Fruit fly (Drosophila melanogaster) whole organism, embryonic: ENCODE measurements around the gene RpL28.

ENCODE experiments used
- Bteb2 ChIP-seq: fragments of 200-800 bp; sonication (Bioruptor generic); optimal IDR thresholded peaks from 2 replicates; lab custom pipeline; 2016; ENCODE audit warnings: missing biosample characterization, missing genetic modification characterization
- CG10267 ChIP-seq: fragments of 200-800 bp; sonication (Bioruptor generic); optimal IDR thresholded peaks from 2 replicates; lab custom pipeline; 2018; ENCODE audit warnings: missing biosample characterization, mild to moderate bottlenecking, missing genetic modification characterization, moderate library complexity
- CG10366 ChIP-seq: fragments of 200-800 bp; sonication (Bioruptor generic); IDR thresholded peaks from 2 replicates; pipeline ENCODE4 v1.3.6; 2022; ENCODE audit warnings: missing biosample characterization, missing genetic modification characterization
- CG10654 ChIP-seq: fragments of 200-800 bp; sonication (Bioruptor generic); optimal IDR thresholded peaks from 2 replicates; lab custom pipeline; 2016; ENCODE audit warnings: missing biosample characterization, missing genetic modification characterization
- CG12155 ChIP-seq: fragments of 200-800 bp; sonication (Bioruptor generic); optimal IDR thresholded peaks from 3 replicates; lab custom pipeline; 2016; ENCODE audit warnings: missing biosample characterization, missing genetic modification characterization
- CG12236 ChIP-seq: fragments of 200-800 bp; sonication (Bioruptor generic); optimal IDR thresholded peaks from 2 replicates; lab custom pipeline; 2016; ENCODE audit warnings: missing biosample characterization, missing genetic modification characterization
- CG12769 ChIP-seq: fragments of 200-800 bp; sonication (Bioruptor generic); optimal IDR thresholded peaks from 2 replicates; lab custom pipeline; 2019; ENCODE audit warnings: missing biosample characterization, mild to moderate bottlenecking, missing genetic modification characterization, moderate library complexity
- CG12942 ChIP-seq: fragments of 200-800 bp; sonication (Bioruptor generic); optimal IDR thresholded peaks from 3 replicates; lab custom pipeline; 2016; ENCODE audit warnings: missing biosample characterization, missing genetic modification characterization
- CG13894 ChIP-seq: fragments of 200-800 bp; sonication (Bioruptor generic); optimal IDR thresholded peaks from 3 replicates; lab custom pipeline; 2018; ENCODE audit warnings: missing biosample characterization, mild to moderate bottlenecking, missing genetic modification characterization, moderate library complexity
- CG16863 ChIP-seq: fragments of 200-800 bp; sonication (Bioruptor generic); optimal IDR thresholded peaks from 3 replicates; lab custom pipeline; 2016; ENCODE audit warnings: missing biosample characterization, missing genetic modification characterization
- CG2199 ChIP-seq: fragments of 200-800 bp; sonication (Bioruptor generic); IDR thresholded peaks from 3 replicates; pipeline ENCODE4 v1.3.6; 2022; ENCODE audit warnings: missing biosample characterization, missing genetic modification characterization
- CG2202 ChIP-seq: fragments of 200-800 bp; sonication (Bioruptor generic); optimal IDR thresholded peaks from 2 replicates; lab custom pipeline; 2018; ENCODE audit warnings: missing biosample characterization, mild to moderate bottlenecking, missing genetic modification characterization
- CG32767 ChIP-seq: fragments of 200-800 bp; sonication (Bioruptor generic); IDR thresholded peaks from 2 replicates; pipeline ENCODE4 v1.3.6; 2022; ENCODE audit warnings: missing biosample characterization, missing genetic modification characterization
- CG3407 ChIP-seq: fragments of 200-800 bp; sonication (Bioruptor generic); optimal IDR thresholded peaks from 2 replicates; lab custom pipeline; 2018; ENCODE audit warnings: missing biosample characterization, mild to moderate bottlenecking, missing genetic modification characterization
- CG3847 ChIP-seq: fragments of 200-800 bp; sonication (Bioruptor generic); IDR thresholded peaks from 2 replicates; pipeline ENCODE4 v1.3.6; 2022; ENCODE audit warnings: missing biosample characterization, missing genetic modification characterization
- CG42726 ChIP-seq: fragments of 200-800 bp; sonication (Bioruptor generic); IDR thresholded peaks from 2 replicates; pipeline ENCODE4 v1.3.6; 2022; ENCODE audit warnings: missing biosample characterization, missing genetic modification characterization; ENCODE audit not compliant: partially characterized antibody
- CG4854 ChIP-seq: fragments of 200-800 bp; sonication (Bioruptor generic); optimal IDR thresholded peaks from 2 replicates; lab custom pipeline; 2016; ENCODE audit warnings: missing biosample characterization, missing genetic modification characterization, inconsistent platforms
- CG6813 ChIP-seq: fragments of 200-800 bp; sonication (Bioruptor generic); optimal IDR thresholded peaks from 2 replicates; lab custom pipeline; 2017; ENCODE audit warnings: missing biosample characterization, missing genetic modification characterization, mild to moderate bottlenecking, moderate library complexity, missing genetic modification reagents
- CG7839 ChIP-seq: fragments of 200-800 bp; sonication (Bioruptor generic); optimal IDR thresholded peaks from 3 replicates; lab custom pipeline; 2018; ENCODE audit warnings: missing biosample characterization, mild to moderate bottlenecking, missing genetic modification characterization, moderate library complexity
- CTCF ChIP-seq: fragments of 200-800 bp; sonication (Bioruptor generic); optimal IDR thresholded peaks from 2 replicates; lab custom pipeline; 2017; ENCODE audit warnings: missing biosample characterization, mild to moderate bottlenecking, missing genetic modification characterization, moderate library complexity
- Chrac-16 ChIP-seq: fragments of 200-800 bp; sonication (Bioruptor generic); optimal IDR thresholded peaks from 3 replicates; lab custom pipeline; 2016; ENCODE audit warnings: missing biosample characterization, missing genetic modification characterization
- Dll ChIP-seq: fragments of 200-800 bp; sonication (Bioruptor generic); IDR thresholded peaks from 4 replicates; pipeline ENCODE4 v1.3.6; 2022; ENCODE audit warnings: missing biosample characterization, missing genetic modification characterization; ENCODE audit not compliant: partially characterized antibody
- E2f2 ChIP-seq: fragments of 200-800 bp; sonication (Bioruptor generic); IDR thresholded peaks from 2 replicates; pipeline ENCODE4 v1.3.6; 2022; ENCODE audit warnings: missing biosample characterization, missing genetic modification characterization
- H2.0 ChIP-seq: fragments of 200-800 bp; sonication (Bioruptor generic); IDR thresholded peaks from 2 replicates; pipeline ENCODE4 v1.3.6; 2022; ENCODE audit warnings: missing biosample characterization, missing genetic modification characterization
- HLH4C ChIP-seq: fragments of 200-800 bp; sonication (Bioruptor generic); IDR thresholded peaks from 3 replicates; pipeline ENCODE4 v1.3.6; 2022; ENCODE audit warnings: missing biosample characterization, missing genetic modification characterization; ENCODE audit not compliant: partially characterized antibody
- Mrtf ChIP-seq: fragments of 200-800 bp; sonication (Bioruptor generic); IDR thresholded peaks from 3 replicates; pipeline ENCODE4 v1.3.6; 2022; ENCODE audit warnings: missing biosample characterization, missing genetic modification characterization
- NK7.1 ChIP-seq: fragments of 200-800 bp; sonication (Bioruptor generic); optimal IDR thresholded peaks from 3 replicates; lab custom pipeline; 2016; ENCODE audit warnings: missing biosample characterization, missing genetic modification characterization
- Rfx ChIP-seq: fragments of 200-800 bp; sonication (Bioruptor generic); IDR thresholded peaks from 2 replicates; pipeline ENCODE4 v1.3.6; 2022; ENCODE audit warnings: missing biosample characterization, missing genetic modification characterization
- TFAM ChIP-seq: fragments of 200-800 bp; sonication (Bioruptor generic); optimal IDR thresholded peaks from 2 replicates; lab custom pipeline; 2017; ENCODE audit warnings: missing biosample characterization, missing genetic modification characterization, inconsistent platforms
- ac ChIP-seq: fragments of 200-800 bp; sonication (Bioruptor generic); optimal IDR thresholded peaks from 3 replicates; lab custom pipeline; 2017; ENCODE audit warnings: missing biosample characterization, mild to moderate bottlenecking, missing genetic modification characterization
- bigmax ChIP-seq: fragments of 200-800 bp; sonication (Bioruptor generic); optimal IDR thresholded peaks from 2 replicates; lab custom pipeline; 2018; ENCODE audit warnings: missing biosample characterization, mild to moderate bottlenecking, missing genetic modification characterization
- chn ChIP-seq: fragments of 200-800 bp; sonication (Bioruptor generic); optimal IDR thresholded peaks from 2 replicates; lab custom pipeline; 2016; ENCODE audit warnings: missing biosample characterization, missing genetic modification characterization
- fd3F ChIP-seq: fragments of 200-800 bp; sonication (Bioruptor generic); optimal IDR thresholded peaks from 2 replicates; lab custom pipeline; 2018; ENCODE audit warnings: missing biosample characterization, mild to moderate bottlenecking, missing genetic modification characterization, moderate library complexity
- fu2 ChIP-seq: fragments of 200-800 bp; sonication (Bioruptor generic); optimal IDR thresholded peaks from 2 replicates; lab custom pipeline; 2016; ENCODE audit warnings: missing biosample characterization, missing genetic modification characterization
- gce ChIP-seq: fragments of 200-800 bp; sonication (Bioruptor generic); IDR thresholded peaks from 3 replicates; pipeline ENCODE4 v1.3.6; 2022; ENCODE audit warnings: missing biosample characterization, missing genetic modification characterization
- gfzf ChIP-seq: fragments of 200-800 bp; sonication (Bioruptor generic); optimal IDR thresholded peaks from 2 replicates; lab custom pipeline; 2016; ENCODE audit warnings: missing biosample characterization, mild to moderate bottlenecking, missing genetic modification characterization, moderate library complexity
- hkb ChIP-seq, 2 experiments: fragments of 200-800 bp in 1 of 2; fragments of >200 bp in 1 of 2; sonication (Bioruptor generic) in 1 of 2; IDR thresholded peaks in 1 of 2; optimal IDR thresholded peaks in 1 of 2; 2 replicates each; pipeline versions ENCODE4 v1.3.6 to Lab custom; 2017 to 2022; ENCODE audit warnings: missing biosample characterization in 1 of 2, missing genetic modification characterization in 1 of 2
- mam ChIP-seq: fragments of 200-800 bp; sonication (Bioruptor generic); optimal IDR thresholded peaks from 3 replicates; lab custom pipeline; 2016; ENCODE audit warnings: missing biosample characterization, missing genetic modification characterization
- otp ChIP-seq: fragments of 200-800 bp; sonication (Bioruptor generic); IDR thresholded peaks from 3 replicates; pipeline ENCODE4, ENCODE4 v1.3.6; 2022; ENCODE audit warnings: missing biosample characterization, missing genetic modification characterization
- p53 ChIP-seq: fragments of 200-800 bp; sonication (Bioruptor generic); optimal IDR thresholded peaks from 2 replicates; lab custom pipeline; 2016; ENCODE audit warnings: missing biosample characterization, missing genetic modification characterization
- pan ChIP-seq, 4 experiments: fragments of >200 bp in 3 of 4; fragments of 200-800 bp in 1 of 4; sonication (Bioruptor generic) in 1 of 4; optimal IDR thresholded peaks in 3 of 4; IDR thresholded peaks in 1 of 4; 2 replicates each; pipeline versions ENCODE4 v1.3.6 to Lab custom; 2017 to 2022; ENCODE audit warnings: missing biosample characterization in 2 of 4, missing genetic modification characterization in 2 of 4, mixed read lengths in 1 of 4
- pb ChIP-seq: fragments of 200-800 bp; sonication (Bioruptor generic); optimal IDR thresholded peaks from 3 replicates; lab custom pipeline; 2016; ENCODE audit warnings: missing biosample characterization, missing genetic modification characterization
- peb ChIP-seq: fragments of 200-800 bp; sonication (Bioruptor generic); IDR thresholded peaks from 2 replicates; pipeline ENCODE4 v1.3.6; 2022; ENCODE audit warnings: missing biosample characterization, missing genetic modification characterization
- pita ChIP-seq: fragments of 200-800 bp; sonication (Bioruptor generic); optimal IDR thresholded peaks from 2 replicates; lab custom pipeline; 2017; ENCODE audit warnings: missing biosample characterization, mild to moderate bottlenecking, missing genetic modification characterization
- schlank ChIP-seq: fragments of 200-800 bp; sonication (Bioruptor generic); optimal IDR thresholded peaks from 2 replicates; lab custom pipeline; 2018; ENCODE audit warnings: missing biosample characterization, mild to moderate bottlenecking, missing genetic modification characterization
- sens-2 ChIP-seq: fragments of 200-800 bp; sonication (Bioruptor generic); IDR thresholded peaks from 2 replicates; pipeline ENCODE4 v1.3.6; 2022; ENCODE audit warnings: missing biosample characterization, missing genetic modification characterization
- tll ChIP-seq, 2 experiments: fragments of 200-800 bp in 1 of 2; fragments of >200 bp in 1 of 2; sonication (Bioruptor generic) in 1 of 2; optimal IDR thresholded peaks; 2 replicates each; lab custom pipeline; 2017 to 2019; ENCODE audit warnings: missing biosample characterization in 2 of 2, missing genetic modification characterization in 2 of 2, mild to moderate bottlenecking in 1 of 2, moderate library complexity in 1 of 2
- zen2 ChIP-seq: fragments of 200-800 bp; sonication (Bioruptor generic); IDR thresholded peaks from 3 replicates; pipeline ENCODE4 v1.3.6; 2022; ENCODE audit warnings: missing biosample characterization, missing genetic modification characterization; ENCODE audit not compliant: partially characterized antibody
- zf30C ChIP-seq: fragments of 200-800 bp; sonication (Bioruptor generic); optimal IDR thresholded peaks from 3 replicates; lab custom pipeline; 2018; ENCODE audit warnings: missing biosample characterization, mild to moderate bottlenecking, missing genetic modification characterization

RpL28 gene

dm6 chr3L:3178530-3179096 is 44.1 kb downstream of the RpL28 start, which contains the start of the genes MnM and Girdin (continued):
- peak; percentile 89 for TF ChIP-seq hkb (optimal IDR thresholded peaks at IDR 0.05; lab: Kevin White, UChicago)
- TF ChIP-seq hkb (GFP tag; IDR thresholded peaks at IDR 0.05; lab: Robert Waterston, UW): no peak
- TF ChIP-seq H2.0 (GFP tag; lab: Robert Waterston, UW): 0 out of 2 replicates have a peak, but pooled peaks have one; percentile 8
- TF ChIP-seq p53 (GFP tag; lab: Kevin White, UChicago): peak; percentile 40
- TF ChIP-seq fd3F (GFP tag; lab: Kevin White, UChicago): peak; percentile 43
- TF ChIP-seq CG16863 (GFP tag; lab: Kevin White, UChicago): peak; percentile 63
- peak; percentile 34 for TF ChIP-seq gfzf (GFP tag; lab: Kevin White, UChicago)
- no peak for TF ChIP-seq pita (GFP tag; lab: Kevin White, UChicago)
- TF ChIP-seq CG10654 (GFP tag; lab: Kevin White, UChicago): peak; percentile 43
- peak; percentile 88 for TF ChIP-seq HLH4C (GFP tag; lab: Robert Waterston, UW)
- TF ChIP-seq CTCF: no peak
- peak; percentile 84 for TF ChIP-seq E2f2
- TF ChIP-seq CG32767 (GFP tag; lab: Robert Waterston, UW): no peak
- peak; percentile 80 for TF ChIP-seq CG12769 (tag; lab: Kevin White, UChicago)
- TF ChIP-seq chn: peak; percentile 78
- TF ChIP-seq tll (GFP tag; optimal IDR thresholded peaks at IDR 0.05; lab: Kevin White, UChicago): peak; percentile 53 to 97
- TF ChIP-seq CG6813 (GFP tag; lab: Kevin White, UChicago): no peak
- TF ChIP-seq Rfx (GFP tag; lab: Robert Waterston, UW): peak; percentile 75
- no peak for TF ChIP-seq gce (GFP tag; lab: Robert Waterston, UW)
- peak; percentile 53 for TF ChIP-seq pb (GFP tag; lab: Kevin White, UChicago)
- TF ChIP-seq peb (GFP tag; lab: Robert Waterston, UW): 0 out of 2 replicates have a peak, but pooled peaks have one; percentile 30
- 0 out of 2 replicates have a peak, but pooled peaks have one; percentile 49 for TF ChIP-seq CG42726 (GFP tag; lab: Robert Waterston, UW)
- peak; percentile 61 for TF ChIP-seq Chrac-16 (GFP tag; lab: Kevin White, UChicago)
- peak; percentile 74 for TF ChIP-seq mam
- no peak for TF ChIP-seq CG2202 (tag; lab: Kevin White, UChicago)
- TF ChIP-seq bigmax: no peak
- TF ChIP-seq Dll (GFP tag; lab: Robert Waterston, UW): peak; percentile 93
- no peak; the same call in 2 of the 3 replicates for TF ChIP-seq zen2 (GFP tag; lab: Robert Waterston, UW)
- peak; percentile 69 for TF ChIP-seq Bteb2 (GFP tag; lab: Kevin White, UChicago)
- no peak for TF ChIP-seq sens-2 (GFP tag; lab: Robert Waterston, UW)
- TF ChIP-seq CG13894 (tag; lab: Kevin White, UChicago): no peak
- no peak for TF ChIP-seq Mrtf (GFP tag; lab: Robert Waterston, UW)
- TF ChIP-seq CG3847 (GFP tag; lab: Robert Waterston, UW): peak; percentile 73
- peak; percentile 1 for TF ChIP-seq CG12236 (GFP tag; lab: Kevin White, UChicago)
- TF ChIP-seq CG2199: no peak
- TF ChIP-seq CG7839: no peak
- TF ChIP-seq zf30C (GFP tag; lab: Kevin White, UChicago): no peak
- no peak for TF ChIP-seq CG4854 (GFP tag; lab: Kevin White, UChicago)
- TF ChIP-seq pan (optimal IDR thresholded peaks at IDR 0.05; lab: Kevin White, UChicago): no peak
- TF ChIP-seq pan (GFP tag; optimal IDR thresholded peaks at IDR 0.05 in 1 of 2, IDR thresholded peaks at IDR 0.05 in 1 of 2): no peak
- TF ChIP-seq CG10267 (tag; lab: Kevin White, UChicago): peak; percentile 55
- TF ChIP-seq ac (GFP tag; lab: Kevin White, UChicago): no peak
- TF ChIP-seq CG12155 (GFP tag; lab: Kevin White, UChicago): peak; percentile 71
- TF ChIP-seq CG12942 (GFP tag; lab: Kevin White, UChicago): peak; percentile 53
- no peak for TF ChIP-seq CG3407
- TF ChIP-seq otp: no peak
- no peak for TF ChIP-seq schlank (tag; lab: Kevin White, UChicago)
- TF ChIP-seq NK7.1: no peak
- TF ChIP-seq CG10366: peak; percentile 55
- TF ChIP-seq TFAM: no peak
- peak; percentile 82 for TF ChIP-seq fu2
